Worm (Caenorhabditis elegans) whole organism, L1 larva: Measurements from ENCODE around the gene K08H2.2.

ENCODE experiments used
- C16A3.4 ChIP-seq: fragments of 150-350 bp; optimal IDR thresholded peaks from 2 replicates; lab custom pipeline; 2014; ENCODE audit warnings: missing biosample characterization, missing genetic modification characterization
- F16B12.6 ChIP-seq: fragments of 150-350 bp; optimal IDR thresholded peaks from 2 replicates; lab custom pipeline; 2014; ENCODE audit warnings: missing biosample characterization, missing genetic modification characterization
- blmp-1 ChIP-seq: fragments of 150-350 bp; optimal IDR thresholded peaks from 2 replicates; lab custom pipeline; 2014; ENCODE audit warnings: missing biosample characterization, missing genetic modification characterization
- ceh-82 ChIP-seq, 3 experiments: fragments of 150-350 bp in 1 of 3; sonication (generic microtip) in 2 of 3; optimal IDR thresholded peaks; 2 replicates each; lab custom pipeline; 2014 to 2017; ENCODE audit warnings: missing biosample characterization in 3 of 3, missing genetic modification characterization in 3 of 3
- ceh-90 ChIP-seq: sonication (generic microtip); optimal IDR thresholded peaks from 2 replicates; lab custom pipeline; 2016; ENCODE audit warnings: missing genetic modification characterization, missing compliant biosample characterization
- dpl-1 ChIP-seq, 3 experiments: fragments of 150-350 bp in 2 of 3; sonication (generic microtip) in 1 of 3; optimal IDR thresholded peaks; 2 replicates each; lab custom pipeline; 2014 to 2017; ENCODE audit warnings: missing biosample characterization in 3 of 3, missing genetic modification characterization in 3 of 3, missing genetic modification reagents in 3 of 3
- egl-27 ChIP-seq, 2 experiments: fragments of 150-350 bp in 1 of 2; sonication (generic microtip); optimal IDR thresholded peaks; 3 replicates each; lab custom pipeline; 2017 to 2018; ENCODE audit warnings: missing biosample characterization in 2 of 2, missing genetic modification characterization in 2 of 2, missing genetic modification reagents in 2 of 2
- elt-2 ChIP-seq: sonication (generic microtip); optimal IDR thresholded peaks from 2 replicates; lab custom pipeline; 2016; ENCODE audit warnings: missing genetic modification characterization, mild to moderate bottlenecking, inconsistent platforms, missing compliant biosample characterization, missing genetic modification reagents
- elt-3 ChIP-seq, 6 experiments: fragments of 150-350 bp in 1 of 6; sonication (generic microtip); optimal IDR thresholded peaks; 2 replicates each; lab custom pipeline; 2017 to 2018; ENCODE audit warnings: missing biosample characterization in 6 of 6, missing genetic modification characterization in 6 of 6, inconsistent platforms in 1 of 6
- fkh-8 ChIP-seq: sonication (generic microtip); optimal IDR thresholded peaks from 2 replicates; lab custom pipeline; 2016; ENCODE audit warnings: mild to moderate bottlenecking, missing genetic modification characterization, missing compliant biosample characterization
- grh-1 ChIP-seq: fragments of 200-800 bp; sonication (Bioruptor generic); IDR thresholded peaks from 2 replicates; pipeline ENCODE4 v1.3.6; 2022; ENCODE audit warnings: missing genetic modification reagents, missing genetic modification characterization, missing compliant biosample characterization
- hpl-2 ChIP-seq: fragments of 150-350 bp; optimal IDR thresholded peaks from 2 replicates; lab custom pipeline; 2014; ENCODE audit warnings: missing biosample characterization, missing genetic modification reagents, missing genetic modification characterization
- irx-1 ChIP-seq: sonication (generic microtip); optimal IDR thresholded peaks from 2 replicates; lab custom pipeline; 2016; ENCODE audit warnings: missing genetic modification characterization, missing compliant biosample characterization
- isw-1 ChIP-seq: fragments of 200-800 bp; sonication (Bioruptor generic); IDR thresholded peaks from 2 replicates; pipeline ENCODE4 v1.3.6; 2022; ENCODE audit warnings: missing genetic modification characterization, missing compliant biosample characterization
- lin-14 ChIP-seq: fragments of 200-800 bp; sonication (Bioruptor generic); optimal IDR thresholded peaks from 2 replicates; lab custom pipeline; 2018; ENCODE audit warnings: mild to moderate bottlenecking, missing genetic modification characterization, moderate library complexity, missing compliant biosample characterization
- lin-35 ChIP-seq, 2 experiments: fragments of 150-350 bp; optimal IDR thresholded peaks; 2 replicates each; lab custom pipeline; 2014; ENCODE audit warnings: missing biosample characterization in 2 of 2, missing genetic modification characterization in 2 of 2, missing genetic modification reagents in 2 of 2
- lin-39 ChIP-seq: fragments of 150-350 bp; optimal IDR thresholded peaks from 2 replicates; lab custom pipeline; 2014; ENCODE audit warnings: missing biosample characterization, missing genetic modification reagents, missing genetic modification characterization
- lsy-2 ChIP-seq, 2 experiments: fragments of 150-350 bp; optimal IDR thresholded peaks; 2 replicates each; lab custom pipeline; 2014; ENCODE audit warnings: missing biosample characterization in 2 of 2, missing genetic modification characterization in 2 of 2
- mab-9 ChIP-seq: fragments of 200-800 bp; sonication (Bioruptor generic); IDR thresholded peaks from 2 replicates; pipeline ENCODE4 v1.3.6; 2022; ENCODE audit warnings: missing genetic modification reagents, missing genetic modification characterization, missing compliant biosample characterization
- mdl-1 ChIP-seq, 2 experiments: fragments of 150-350 bp; optimal IDR thresholded peaks; 2 replicates each; lab custom pipeline; 2014 to 2017; ENCODE audit warnings: missing biosample characterization in 2 of 2, missing genetic modification characterization in 2 of 2, inconsistent platforms in 1 of 2
- nhr-19 ChIP-seq: fragments of 200-800 bp; sonication (Bioruptor generic); conservative IDR thresholded peaks from 2 replicates; pipeline ENCODE4 v1.3.6; 2022; ENCODE audit warnings: missing genetic modification characterization, missing compliant biosample characterization
- nhr-20 ChIP-seq: sonication (generic microtip); optimal IDR thresholded peaks from 2 replicates; lab custom pipeline; 2016; ENCODE audit warnings: mild to moderate bottlenecking, missing genetic modification characterization, missing compliant biosample characterization
- nhr-71 ChIP-seq: sonication (generic microtip); optimal IDR thresholded peaks from 2 replicates; lab custom pipeline; 2016; ENCODE audit warnings: mild to moderate bottlenecking, missing genetic modification characterization, moderate library complexity, missing compliant biosample characterization
- nhr-77 ChIP-seq: fragments of 150-350 bp; optimal IDR thresholded peaks from 2 replicates; lab custom pipeline; 2014; ENCODE audit warnings: missing biosample characterization, missing genetic modification characterization
- nhr-85 ChIP-seq: sonication (generic microtip); peaks from one replicate; lab custom pipeline; 2016; ENCODE audit warnings: missing genetic modification characterization, inconsistent platforms, missing compliant biosample characterization
- nhr-90 ChIP-seq: sonication (generic microtip); optimal IDR thresholded peaks from 2 replicates; lab custom pipeline; 2016; ENCODE audit warnings: mild to moderate bottlenecking, missing genetic modification characterization, missing compliant biosample characterization; ENCODE audit not compliant: poor library complexity
- pax-3 ChIP-seq: fragments of 200-800 bp; sonication (Bioruptor generic); optimal IDR thresholded peaks from 2 replicates; lab custom pipeline; 2018; ENCODE audit warnings: mild to moderate bottlenecking, missing genetic modification characterization, moderate library complexity, missing compliant biosample characterization
- rnt-1 ChIP-seq: sonication (generic microtip); optimal IDR thresholded peaks from 2 replicates; lab custom pipeline; 2016; ENCODE audit warnings: mild to moderate bottlenecking, missing genetic modification characterization, moderate library complexity, missing compliant biosample characterization
- snu-23 ChIP-seq: sonication (generic microtip); optimal IDR thresholded peaks from 2 replicates; lab custom pipeline; 2016; ENCODE audit warnings: missing genetic modification characterization, missing compliant biosample characterization
- swsn-7 ChIP-seq: sonication (generic microtip); optimal IDR thresholded peaks from 2 replicates; lab custom pipeline; 2016; ENCODE audit warnings: missing genetic modification characterization, missing compliant biosample characterization
- tbx-2 ChIP-seq: sonication (generic microtip); optimal IDR thresholded peaks from 2 replicates; lab custom pipeline; 2016; ENCODE audit warnings: missing genetic modification characterization, missing compliant biosample characterization
- unc-130 ChIP-seq: fragments of 150-350 bp; optimal IDR thresholded peaks from 2 replicates; lab custom pipeline; 2017; ENCODE audit warnings: missing biosample characterization, missing genetic modification characterization, inconsistent platforms
- unc-30 ChIP-seq: sonication (generic microtip); optimal IDR thresholded peaks from 2 replicates; lab custom pipeline; 2017; ENCODE audit warnings: missing biosample characterization, missing genetic modification characterization
- unc-98 ChIP-seq: fragments of 200-800 bp; sonication (Bioruptor generic); IDR thresholded peaks from 2 replicates; pipeline ENCODE4 v1.3.6; 2022; ENCODE audit warnings: missing genetic modification characterization, missing compliant biosample characterization
- zag-1 ChIP-seq: fragments of 150-350 bp; optimal IDR thresholded peaks from 2 replicates; lab custom pipeline; 2014; ENCODE audit warnings: missing biosample characterization, missing genetic modification characterization
- zip-4 ChIP-seq: fragments of 200-800 bp; sonication (Bioruptor generic); optimal IDR thresholded peaks from 2 replicates; lab custom pipeline; 2018; ENCODE audit warnings: mild to moderate bottlenecking, missing genetic modification characterization, moderate library complexity, missing compliant biosample characterization
- ztf-11 ChIP-seq, 2 experiments: sonication (generic microtip); optimal IDR thresholded peaks; 2 replicates each; lab custom pipeline; 2016 to 2017; ENCODE audit warnings: missing genetic modification characterization in 2 of 2, missing biosample characterization in 1 of 2, missing compliant biosample characterization in 1 of 2

K08H2.2 gene

ce11 chrX:13250163-13250562, 15.4 kb upstream of the K08H2.2 start:
- TF ChIP-seq lin-14 = peak; percentile 85
- TF ChIP-seq ztf-11 (tag; optimal IDR thresholded peaks at IDR 0.05; lab: Kevin White, UChicago) = no peak
- no peak for TF ChIP-seq unc-30 (tag; lab: Kevin White, UChicago)
- peak; percentile 95 for TF ChIP-seq nhr-85
- TF ChIP-seq unc-130 = peak; percentile 63
- TF ChIP-seq snu-23 = peak; percentile 75
- peak; percentile 64 for TF ChIP-seq nhr-90 (tag; lab: Kevin White, UChicago)
- peak; percentile 58 for TF ChIP-seq tbx-2 (tag; lab: Kevin White, UChicago)
- TF ChIP-seq grh-1 = 0 out of 2 replicates have a peak, but pooled peaks have one; percentile 7
- TF ChIP-seq elt-3 (tag; optimal IDR thresholded peaks at IDR 0.05; lab: Kevin White, UChicago) = peak in 5 of 6 experiments; percentile 37 to 85 (median 79)
- peak in 1 of 2 experiments; percentile 30 for TF ChIP-seq lsy-2 (tag; optimal IDR thresholded peaks at IDR 0.05; lab: Kevin White, UChicago)
- no peak for TF ChIP-seq fkh-8 (tag; lab: Kevin White, UChicago)
- peak; percentile 91 for TF ChIP-seq blmp-1 (tag; lab: Kevin White, UChicago)
- TF ChIP-seq zag-1 (tag; lab: Kevin White, UChicago) = no peak
- TF ChIP-seq ceh-82 (tag; optimal IDR thresholded peaks at IDR 0.05; lab: Kevin White, UChicago) = peak in 1 of 3 experiments; percentile 6
- peak; percentile 74 for TF ChIP-seq nhr-71
- peak in 1 of 2 experiments; percentile 91 for TF ChIP-seq mdl-1 (tag; optimal IDR thresholded peaks at IDR 0.05; lab: Kevin White, UChicago)
- TF ChIP-seq dpl-1 (GFP tag; optimal IDR thresholded peaks at IDR 0.05; lab: Kevin White, UChicago) = peak in 1 of 3 experiments; percentile 7
- peak; percentile 89 for TF ChIP-seq nhr-20 (tag; lab: Kevin White, UChicago)
- TF ChIP-seq nhr-77 (tag; lab: Kevin White, UChicago) = peak; percentile 64
- no peak for TF ChIP-seq ceh-90
- no peak for TF ChIP-seq F16B12.6 (tag; lab: Kevin White, UChicago)
- peak; percentile 27 to 33 for TF ChIP-seq egl-27 (tag; optimal IDR thresholded peaks at IDR 0.05; lab: Kevin White, UChicago)
- no peak for TF ChIP-seq hpl-2 (GFP tag; lab: Kevin White, UChicago)
- no peak for TF ChIP-seq unc-98 (GFP tag; lab: Robert Waterston, UW)
- TF ChIP-seq lin-35 (GFP tag; optimal IDR thresholded peaks at IDR 0.05; lab: Kevin White, UChicago) = peak in 1 of 2 experiments; percentile 64
- peak; percentile 29; the same call in 1 of the 2 replicates for TF ChIP-seq nhr-19 (GFP tag; lab: Robert Waterston, UW)
- no peak for TF ChIP-seq irx-1 (tag; lab: Kevin White, UChicago)
- TF ChIP-seq rnt-1 (tag; lab: Kevin White, UChicago) = peak; percentile 23
- TF ChIP-seq elt-2 (tag; lab: Kevin White, UChicago) = peak; percentile 76
- TF ChIP-seq C16A3.4 (tag; lab: Kevin White, UChicago) = peak; percentile 53
- no peak for TF ChIP-seq lin-39 (tag; lab: Kevin White, UChicago)
- TF ChIP-seq swsn-7 = peak; percentile 25

- TF ChIP-seq nhr-71 (peak; percentile 4), fkh-8 (tag; lab: Kevin White, UChicago) (peak; percentile 39), zip-4 (no peak)
Measured at ce11 chrX:13249102-13249501, 14.3 kb upstream of the K08H2.2 start.

ce11 chrX:13248265-13248664, 13.5 kb upstream of the K08H2.2 start, which contains the start of gene K08H2.7:
Gene K08H2.7, minus strand, starts transcription at chrX:13248437.
- TF ChIP-seq isw-1 (GFP tag; lab: Robert Waterston, UW) (no peak), snu-23 (peak; percentile 0), lin-14 (peak; percentile 60), nhr-20 (tag; lab: Kevin White, UChicago) (peak; percentile 45), nhr-71 (peak; percentile 25), pax-3 (tag; lab: Kevin White, UChicago) (no peak), mab-9 (GFP tag; lab: Robert Waterston, UW) (no peak), nhr-85 (peak; percentile 87)
